Worm (Caenorhabditis elegans): ENCODE measurements around the gene T05A7.6.

The T05A7.6 gene

ce11 chrII:4710120-4710519 lies 38.5 kb upstream of the T05A7.6 start, which contains the start of gene tag-151 (continued):
- TF ChIP-seq unc-130 (GFP tag; optimal IDR thresholded peaks at IDR 0.05) (peak; percentile 46), pbrm-1 (GFP tag; IDR thresholded peaks at IDR 0.05) (no peak), K11D2.4 (GFP tag; IDR thresholded peaks at IDR 0.05) (no peak), ceh-40 (GFP tag; IDR thresholded peaks at IDR 0.05) (no peak), Y53F4B.3 (GFP tag; IDR thresholded peaks at IDR 0.05) (no peak), hsf-1 (GFP tag; IDR thresholded peaks at IDR 0.05) (no peak; the same call in 1 of the 2 replicates), pha-4 (tag; optimal IDR thresholded peaks at IDR 0.05) (no peak), Y53G8AR.9 (GFP tag; conservative IDR thresholded peaks at IDR 0.05) (0 out of 2 replicates have a peak, but pooled peaks have one; percentile 61), lir-1 (GFP tag; conservative IDR thresholded peaks at IDR 0.05) (no peak), ztf-25 (GFP tag; IDR thresholded peaks at IDR 0.05) (no peak), hlh-26 (GFP tag; conservative IDR thresholded peaks at IDR 0.05) (no peak), Y67H2A.10 (GFP tag; conservative IDR thresholded peaks at IDR 0.05) (no peak), ztf-18 (tag; optimal IDR thresholded peaks at IDR 0.05) (no peak), lin-26 (GFP tag; IDR thresholded peaks at IDR 0.05) (no peak), attf-5 (GFP tag; optimal IDR thresholded peaks at IDR 0.05) (no peak), athp-1 (tag; optimal IDR thresholded peaks at IDR 0.05) (peak; percentile 37), T26A5.8 (tag; optimal IDR thresholded peaks at IDR 0.05) (no peak), ama-1 (optimal IDR thresholded peaks at IDR 0.05) (no peak), ama-1 (GFP tag; optimal IDR thresholded peaks at IDR 0.05) (peak in 1 of 2 experiments; percentile 71), hmg-1.2 (GFP tag; IDR thresholded peaks at IDR 0.05) (no peak), aptf-2 (GFP tag; conservative IDR thresholded peaks at IDR 0.05) (no peak), lin-40 (tag; optimal IDR thresholded peaks at IDR 0.05) (peak; percentile 9), lin-54 (GFP tag; optimal IDR thresholded peaks at IDR 0.05) (peak; percentile 43), D2030.7 (GFP tag; IDR thresholded peaks at IDR 0.05) (no peak), ZK185.1 (tag; optimal IDR thresholded peaks at IDR 0.05; ENCODE audit: poor library complexity, severe bottlenecking) (no peak), F49E8.2 (tag; optimal IDR thresholded peaks at IDR 0.05; ENCODE audit: insufficient read depth) (peak; percentile 24), xnd-1 (tag; optimal IDR thresholded peaks at IDR 0.05) (peak; percentile 23), K12H6.12 (tag; optimal IDR thresholded peaks at IDR 0.05) (no peak), nhr-179 (tag; optimal IDR thresholded peaks at IDR 0.05) (no peak), ceh-27 (GFP tag; optimal IDR thresholded peaks at IDR 0.05) (no peak), nfya-2 (GFP tag; IDR thresholded peaks at IDR 0.05) (0 out of 2 replicates have a peak, but pooled peaks have one; percentile 31), somi-1 (GFP tag; optimal IDR thresholded peaks at IDR 0.05) (no peak), rcor-1 (GFP tag; IDR thresholded peaks at IDR 0.05) (no peak), ztf-22 (GFP tag; optimal IDR thresholded peaks at IDR 0.05) (no peak), attf-3 (GFP tag; conservative IDR thresholded peaks at IDR 0.05) (no peak), B0261.1 (tag; optimal IDR thresholded peaks at IDR 0.05) (no peak), nhr-120 (GFP tag; IDR thresholded peaks at IDR 0.05) (no peak), bed-2 (GFP tag; IDR thresholded peaks at IDR 0.05) (no peak), mxl-1 (tag; optimal IDR thresholded peaks at IDR 0.05) (no peak), ekl-4 (GFP tag; IDR thresholded peaks at IDR 0.05) (peak; percentile 49; the same call in 1 of the 2 replicates), repo-1 (tag; optimal IDR thresholded peaks at IDR 0.05) (peak; percentile 60), aptf-3 (GFP tag; IDR thresholded peaks at IDR 0.05) (no peak)

Measured in whole organism, young adult.